Worm (Caenorhabditis elegans) whole organism, mixed stage, embryonic: ENCODE data around the gene C02B8.6.

Experiments
- ces-1 ChIP-seq: fragments of 150-350 bp; optimal IDR thresholded peaks from 2 replicates; lab custom pipeline; 2014; ENCODE audit warnings: missing biosample characterization, missing genetic modification reagents, missing genetic modification characterization
- nhr-12 ChIP-seq: fragments of 150-350 bp; optimal IDR thresholded peaks from 2 replicates; lab custom pipeline; 2014; ENCODE audit warnings: missing biosample characterization, missing genetic modification characterization
- snpc-4 ChIP-seq: fragments of 150-350 bp; optimal IDR thresholded peaks from 2 replicates; lab custom pipeline; 2014; ENCODE audit warnings: missing biosample characterization, missing genetic modification characterization
- ztf-11 ChIP-seq: fragments of 150-350 bp; optimal IDR thresholded peaks from 2 replicates; lab custom pipeline; 2014; ENCODE audit warnings: missing biosample characterization, missing genetic modification characterization

DNA sequence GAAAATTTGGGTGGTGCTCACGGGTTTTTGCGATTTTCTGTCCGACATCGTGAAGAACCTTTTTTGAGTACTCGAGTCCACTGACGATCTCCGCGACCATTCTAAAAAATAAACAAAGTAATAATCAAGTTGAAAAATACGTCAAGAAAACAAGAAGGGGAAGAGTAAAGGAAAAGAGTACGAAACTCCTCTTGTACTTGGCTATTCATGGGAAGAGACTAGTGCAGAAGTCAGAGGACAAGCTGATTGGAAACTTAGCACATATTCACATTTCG, 49.7 kb downstream of the C02B8.6 start, which contains the start of gene dao-3:
- TF ChIP-seq snpc-4 = no peak
- no peak for TF ChIP-seq nhr-12
- TF ChIP-seq ztf-11 (tag; lab: Kevin White, UChicago) = no peak
- TF ChIP-seq ces-1 = no peak
